Worm (Caenorhabditis elegans): ENCODE measurements around the gene tag-314.

- TF ChIP-seq nhr-84 (tag; optimal IDR thresholded peaks at IDR 0.05) (no peak), vab-15 (tag; optimal IDR thresholded peaks at IDR 0.05) (no peak), blmp-1 (tag; optimal IDR thresholded peaks at IDR 0.05) (no peak), egl-27 (tag; optimal IDR thresholded peaks at IDR 0.05) (no peak), grh-1 (GFP tag; IDR thresholded peaks at IDR 0.05) (no peak), nhr-237 (tag; optimal IDR thresholded peaks at IDR 0.05) (no peak), ama-1 (optimal IDR thresholded peaks at IDR 0.05) (no peak), unc-62 (GFP tag; optimal IDR thresholded peaks at IDR 0.05) (no peak), unc-130 (tag; optimal IDR thresholded peaks at IDR 0.05) (no peak), C34B4.2 (tag; optimal IDR thresholded peaks at IDR 0.05) (no peak), zag-1 (tag; optimal IDR thresholded peaks at IDR 0.05) (no peak), tbx-2 (tag; optimal IDR thresholded peaks at IDR 0.05) (no peak), nhr-28 (tag; optimal IDR thresholded peaks at IDR 0.05) (no peak), elt-3 (tag; optimal IDR thresholded peaks at IDR 0.05) (no peak)
Observed at ce11 chrV:10421802-10422201, 6.7 kb downstream of the tag-314 start, which contains the start of gene col-13.

All from whole organism, L1 larva.